Worm (Caenorhabditis elegans): ENCODE measurements around the gene clec-254.
"Not testable (repeated sequence)": the region's sequence is repeated elsewhere in the genome, so short reads cannot be mapped to it uniquely, and the experiment has no call there.

DNA sequence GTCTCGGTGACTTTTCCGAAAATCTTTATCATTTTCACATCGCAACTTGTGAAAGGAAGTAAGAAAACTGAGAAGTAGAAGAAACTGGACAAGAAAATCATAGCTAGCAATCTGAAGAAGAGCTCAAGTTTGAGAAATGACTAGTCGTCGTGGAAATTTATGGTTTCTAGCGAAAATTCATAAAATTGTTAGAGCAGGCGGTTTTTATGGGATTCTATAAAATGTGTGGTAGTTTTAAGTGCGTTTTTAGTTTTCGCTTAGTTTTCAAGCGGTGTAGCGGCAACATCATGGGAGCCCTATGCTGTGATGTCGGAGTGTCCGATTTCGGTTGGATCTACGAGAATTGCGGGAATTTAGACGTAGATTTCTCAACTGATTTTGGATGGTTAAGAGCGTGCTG, at the start of gene clec-254:
- not testable (repeated sequence) for TF ChIP-seq nhr-12 (tag; optimal IDR thresholded peaks at IDR 0.05); mdl-1 (tag; optimal IDR thresholded peaks at IDR 0.05); ztf-11 (tag; optimal IDR thresholded peaks at IDR 0.05); sem-4 (tag; optimal IDR thresholded peaks at IDR 0.05); aly-2 (tag; optimal IDR thresholded peaks at IDR 0.05); ceh-16 (tag; optimal IDR thresholded peaks at IDR 0.05); R02D3.7 (tag; optimal IDR thresholded peaks at IDR 0.05); peb-1 (tag; optimal IDR thresholded peaks at IDR 0.05); lin-13 (GFP tag; optimal IDR thresholded peaks at IDR 0.05); zag-1 (tag; optimal IDR thresholded peaks at IDR 0.05)

All from whole organism, L2 larva.